Worm (Caenorhabditis elegans) whole organism, L3 larva: ENCODE data around the gene Y17G7B.17.

Experiments used
- R02D3.7 ChIP-seq: fragments of 150-350 bp; optimal IDR thresholded peaks from 2 replicates; lab custom pipeline; 2014; ENCODE audit warnings: missing biosample characterization, missing genetic modification characterization
- ZK546.5 ChIP-seq: sonication (generic microtip); optimal IDR thresholded peaks from 2 replicates; lab custom pipeline; 2017; ENCODE audit warnings: missing biosample characterization, missing genetic modification characterization
- aly-2 ChIP-seq: fragments of 150-350 bp; optimal IDR thresholded peaks from 2 replicates; lab custom pipeline; 2014; ENCODE audit warnings: missing biosample characterization, missing genetic modification characterization
- ama-1 ChIP-seq: fragments of 150-350 bp; optimal IDR thresholded peaks from 2 replicates; lab custom pipeline; 2018
- ceh-16 ChIP-seq: sonication (generic microtip); optimal IDR thresholded peaks from 2 replicates; lab custom pipeline; 2017; ENCODE audit warnings: missing biosample characterization, missing genetic modification characterization
- ceh-28 ChIP-seq: fragments of 150-350 bp; optimal IDR thresholded peaks from 2 replicates; lab custom pipeline; 2014; ENCODE audit warnings: missing biosample characterization, missing genetic modification reagents, missing genetic modification characterization
- ceh-82 ChIP-seq: fragments of 150-350 bp; optimal IDR thresholded peaks from 2 replicates; lab custom pipeline; 2014; ENCODE audit warnings: missing biosample characterization, missing genetic modification characterization
- ceh-9 ChIP-seq: sonication (generic microtip); optimal IDR thresholded peaks from 2 replicates; lab custom pipeline; 2018; ENCODE audit warnings: missing biosample characterization, missing genetic modification characterization
- daf-12 ChIP-seq: fragments of 150-350 bp; optimal IDR thresholded peaks from 2 replicates; lab custom pipeline; 2014; ENCODE audit warnings: missing biosample characterization, missing genetic modification reagents, missing genetic modification characterization
- egl-27 ChIP-seq: sonication (generic microtip); optimal IDR thresholded peaks from 4 replicates; lab custom pipeline; 2017; ENCODE audit warnings: missing biosample characterization, missing genetic modification reagents, missing genetic modification characterization
- egl-5 ChIP-seq: fragments of 150-350 bp; optimal IDR thresholded peaks from 2 replicates; lab custom pipeline; 2017; ENCODE audit warnings: missing biosample characterization, missing genetic modification reagents, missing genetic modification characterization, inconsistent platforms
- elt-2 ChIP-seq: sonication (generic microtip); optimal IDR thresholded peaks from 2 replicates; lab custom pipeline; 2016; ENCODE audit warnings: missing genetic modification reagents, mild to moderate bottlenecking, missing genetic modification characterization, missing compliant biosample characterization
- elt-3 ChIP-seq, 3 experiments: fragments of 150-350 bp in 1 of 3; sonication (generic microtip) in 2 of 3; optimal IDR thresholded peaks; 2 replicates in 2 of 3; 4 replicates in 1 of 3; lab custom pipeline; 2014 to 2017; ENCODE audit warnings: missing biosample characterization in 3 of 3, missing genetic modification characterization in 3 of 3
- eor-1 ChIP-seq, 2 experiments: fragments of 150-350 bp; optimal IDR thresholded peaks; 2 replicates each; lab custom pipeline; 2014 to 2018; ENCODE audit warnings: missing biosample characterization in 2 of 2, missing genetic modification characterization in 2 of 2
- fkh-10 ChIP-seq: sonication (generic microtip); optimal IDR thresholded peaks from 2 replicates; lab custom pipeline; 2017; ENCODE audit warnings: missing biosample characterization, missing genetic modification reagents, missing genetic modification characterization
- fkh-2 ChIP-seq: fragments of 150-350 bp; optimal IDR thresholded peaks from 2 replicates; lab custom pipeline; 2014; ENCODE audit warnings: missing biosample characterization, missing genetic modification reagents, missing genetic modification characterization
- fos-1 ChIP-seq: fragments of 150-350 bp; optimal IDR thresholded peaks from 2 replicates; lab custom pipeline; 2014; ENCODE audit warnings: missing biosample characterization, missing genetic modification characterization
- hmg-11 ChIP-seq: sonication (generic microtip); optimal IDR thresholded peaks from 2 replicates; lab custom pipeline; 2016; ENCODE audit warnings: missing genetic modification characterization, missing compliant biosample characterization
- jun-1 ChIP-seq: fragments of 150-350 bp; optimal IDR thresholded peaks from 2 replicates; lab custom pipeline; 2014; ENCODE audit warnings: missing biosample characterization, missing genetic modification reagents, missing genetic modification characterization
- lin-15B ChIP-seq: fragments of 150-350 bp; optimal IDR thresholded peaks from 2 replicates; lab custom pipeline; 2014; ENCODE audit warnings: missing biosample characterization, missing genetic modification characterization
- lin-39 ChIP-seq: fragments of 150-350 bp; optimal IDR thresholded peaks from 2 replicates; lab custom pipeline; 2018; ENCODE audit warnings: missing biosample characterization, missing genetic modification reagents, missing genetic modification characterization
- mdl-1 ChIP-seq: fragments of 150-350 bp; optimal IDR thresholded peaks from 2 replicates; lab custom pipeline; 2014; ENCODE audit warnings: missing biosample characterization, missing genetic modification characterization
- mml-1 ChIP-seq: fragments of 150-350 bp; sonication (generic microtip); optimal IDR thresholded peaks from 3 replicates; lab custom pipeline; 2014; ENCODE audit warnings: missing biosample characterization, missing genetic modification characterization
- nfya-1 ChIP-seq: sonication (generic microtip); optimal IDR thresholded peaks from 2 replicates; lab custom pipeline; 2017; ENCODE audit warnings: missing genetic modification characterization, mild to moderate bottlenecking, missing compliant biosample characterization, antibody characterized with exemption, moderate library complexity; ENCODE audit not compliant: insufficient read depth
- nhr-12 ChIP-seq: fragments of 150-350 bp; optimal IDR thresholded peaks from 2 replicates; lab custom pipeline; 2014; ENCODE audit warnings: missing biosample characterization, missing genetic modification characterization
- nhr-237 ChIP-seq: fragments of 150-350 bp; optimal IDR thresholded peaks from 2 replicates; lab custom pipeline; 2014; ENCODE audit warnings: missing biosample characterization, missing genetic modification characterization
- nhr-25 ChIP-seq: sonication (generic microtip); optimal IDR thresholded peaks from 2 replicates; lab custom pipeline; 2017; ENCODE audit warnings: missing biosample characterization, missing genetic modification characterization
- nhr-43 ChIP-seq: sonication (generic microtip); optimal IDR thresholded peaks from 2 replicates; lab custom pipeline; 2016; ENCODE audit warnings: mild to moderate bottlenecking, missing genetic modification characterization, missing compliant biosample characterization; ENCODE audit not compliant: poor library complexity, severe bottlenecking
- nhr-67 ChIP-seq: fragments of 150-350 bp; optimal IDR thresholded peaks from 2 replicates; lab custom pipeline; 2014; ENCODE audit warnings: missing biosample characterization, missing genetic modification characterization
- pha-4 ChIP-seq: fragments of 150-350 bp; optimal IDR thresholded peaks from 2 replicates; lab custom pipeline; 2014; ENCODE audit warnings: missing biosample characterization, missing genetic modification reagents, missing genetic modification characterization
- pqm-1 ChIP-seq: fragments of 150-350 bp; optimal IDR thresholded peaks from 2 replicates; lab custom pipeline; 2017; ENCODE audit warnings: missing biosample characterization, missing genetic modification characterization, inconsistent platforms
- skn-1 ChIP-seq: fragments of 150-350 bp; optimal IDR thresholded peaks from 2 replicates; lab custom pipeline; 2014; ENCODE audit warnings: missing biosample characterization, missing genetic modification characterization
- unc-62 ChIP-seq: fragments of 150-350 bp; sonication (generic microtip); optimal IDR thresholded peaks from 4 replicates; lab custom pipeline; 2014; ENCODE audit warnings: missing biosample characterization, missing genetic modification reagents, missing genetic modification characterization
- zag-1 ChIP-seq: fragments of 150-350 bp; optimal IDR thresholded peaks from 2 replicates; lab custom pipeline; 2014; ENCODE audit warnings: missing biosample characterization, missing genetic modification characterization
- ztf-11 ChIP-seq: fragments of 150-350 bp; optimal IDR thresholded peaks from 2 replicates; lab custom pipeline; 2014; ENCODE audit warnings: missing biosample characterization, missing genetic modification characterization
- ztf-4 ChIP-seq: fragments of 150-350 bp; optimal IDR thresholded peaks from 2 replicates; lab custom pipeline; 2014; ENCODE audit warnings: missing biosample characterization, missing genetic modification characterization

The Y17G7B.17 gene

DNA sequence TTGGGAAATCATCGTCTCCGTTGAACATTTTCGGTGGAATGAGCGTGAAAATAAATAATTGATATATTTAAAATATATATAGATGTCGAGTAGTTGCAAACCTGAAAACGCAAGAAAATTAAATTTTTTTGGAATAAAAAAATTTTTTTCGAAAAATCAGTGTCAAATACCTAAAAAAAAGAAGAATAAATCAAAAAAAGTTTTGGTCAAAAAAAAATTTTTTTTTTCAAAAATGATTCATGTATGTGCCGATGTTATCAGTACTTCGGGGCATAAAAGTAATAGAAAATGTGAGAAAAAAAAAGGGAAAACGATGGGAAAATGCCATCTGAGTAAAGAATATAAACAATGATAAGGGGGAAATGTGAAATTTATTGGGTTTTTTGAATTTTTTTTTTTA is at the start of gene Y17G7B.17:
Y17G7B.17 (minus strand) TSS at position 101 of the 400 bp plus-strand sequence.
- TF ChIP-seq lin-39 (no peak), hmg-11 (tag; lab: Kevin White, UChicago) (peak; percentile 18), egl-5 (tag; lab: Kevin White, UChicago) (no peak), pha-4 (tag; lab: Kevin White, UChicago) (peak; percentile 1), egl-27 (no peak), elt-2 (no peak)
- TF ChIP-seq, all 47 proteins: peak for 2

DNA sequence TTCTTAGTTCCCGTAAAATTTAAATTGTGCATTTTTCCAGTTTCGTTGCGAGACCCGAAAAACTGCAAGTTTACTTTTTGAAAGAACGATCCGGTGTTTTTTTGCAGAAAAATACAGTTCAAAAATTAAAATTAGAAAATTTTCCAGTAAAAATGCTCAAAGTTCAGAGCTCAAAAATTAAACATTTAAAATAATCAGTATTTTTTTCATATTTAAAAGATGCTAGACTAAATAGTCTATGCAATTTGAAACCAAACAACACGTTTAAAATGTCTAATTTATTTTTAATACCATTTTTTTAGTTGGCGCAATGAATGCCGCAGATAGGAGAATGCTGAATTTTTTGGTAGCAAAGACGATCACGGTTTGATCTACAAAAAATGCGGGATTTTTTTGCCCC is 47.5 kb upstream of the Y17G7B.17 start, which contains the start of gene Y57A10A.2:
Y57A10A.2 (plus strand) TSS at position 301 of the 400 bp plus-strand sequence.
- TF ChIP-seq daf-12 (tag; lab: Kevin White, UChicago): no peak
- no peak for TF ChIP-seq egl-5 (tag; lab: Kevin White, UChicago)
- no peak for TF ChIP-seq pha-4 (tag; lab: Kevin White, UChicago)
- TF ChIP-seq ama-1 (lab: Kevin White, UChicago): no peak
- TF ChIP-seq ZK546.5: no peak
- TF ChIP-seq fkh-2 (tag; lab: Kevin White, UChicago): no peak
- TF ChIP-seq pqm-1 (tag; lab: Kevin White, UChicago): no peak
- no peak for TF ChIP-seq skn-1
- no peak for TF ChIP-seq nfya-1 (tag; lab: Kevin White, UChicago)
- no peak for TF ChIP-seq nhr-237 (tag; lab: Kevin White, UChicago)
- no peak for TF ChIP-seq nhr-67 (tag; lab: Kevin White, UChicago)
- TF ChIP-seq mml-1 (tag; lab: Kevin White, UChicago): no peak
- TF ChIP-seq nhr-25 (tag; lab: Kevin White, UChicago): no peak
- no peak for TF ChIP-seq lin-15B (tag; lab: Kevin White, UChicago)
- no peak for TF ChIP-seq aly-2 (tag; lab: Kevin White, UChicago)
- no peak for TF ChIP-seq hmg-11 (tag; lab: Kevin White, UChicago)
- no peak for TF ChIP-seq eor-1 (tag; optimal IDR thresholded peaks at IDR 0.05; lab: Kevin White, UChicago)
- TF ChIP-seq lin-39: no peak
- no peak for TF ChIP-seq nhr-12 (tag; lab: Kevin White, UChicago)
- no peak for TF ChIP-seq jun-1 (tag; lab: Kevin White, UChicago)
- TF ChIP-seq, all 47 proteins: peak for 0

DNA sequence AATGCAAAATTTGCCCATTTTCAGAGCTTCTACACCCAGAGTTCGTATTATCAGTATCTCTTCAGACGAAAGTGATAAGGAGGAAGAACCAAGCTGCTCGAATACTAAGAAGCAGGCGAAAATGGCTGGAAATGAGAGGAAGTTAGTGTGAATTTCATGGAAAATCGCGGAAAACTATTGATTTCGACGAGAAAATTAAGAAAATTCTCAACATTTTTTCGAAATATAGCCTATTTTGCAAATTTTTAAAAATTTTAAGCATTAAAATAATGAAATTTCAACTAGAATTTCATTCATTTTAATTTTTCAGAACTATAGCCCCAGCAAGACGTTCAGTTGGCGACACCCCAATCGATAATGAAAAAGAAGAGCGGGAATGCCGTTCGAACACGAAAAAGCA is 43.8 kb upstream of the Y17G7B.17 start:
- TF ChIP-seq mdl-1 (no peak), R02D3.7 (tag; lab: Kevin White, UChicago) (no peak), nhr-67 (tag; lab: Kevin White, UChicago) (no peak), skn-1 (no peak), elt-2 (no peak), unc-62 (GFP tag; lab: Kevin White, UChicago) (no peak), zag-1 (no peak), hmg-11 (tag; lab: Kevin White, UChicago) (no peak), fkh-10 (GFP tag; lab: Kevin White, UChicago) (no peak), fkh-2 (tag; lab: Kevin White, UChicago) (no peak), ceh-9 (no peak), aly-2 (tag; lab: Kevin White, UChicago) (no peak), nhr-25 (tag; lab: Kevin White, UChicago) (no peak), eor-1 (tag; optimal IDR thresholded peaks at IDR 0.05; lab: Kevin White, UChicago) (no peak), ztf-4 (tag; lab: Kevin White, UChicago) (no peak), egl-27 (no peak)

DNA sequence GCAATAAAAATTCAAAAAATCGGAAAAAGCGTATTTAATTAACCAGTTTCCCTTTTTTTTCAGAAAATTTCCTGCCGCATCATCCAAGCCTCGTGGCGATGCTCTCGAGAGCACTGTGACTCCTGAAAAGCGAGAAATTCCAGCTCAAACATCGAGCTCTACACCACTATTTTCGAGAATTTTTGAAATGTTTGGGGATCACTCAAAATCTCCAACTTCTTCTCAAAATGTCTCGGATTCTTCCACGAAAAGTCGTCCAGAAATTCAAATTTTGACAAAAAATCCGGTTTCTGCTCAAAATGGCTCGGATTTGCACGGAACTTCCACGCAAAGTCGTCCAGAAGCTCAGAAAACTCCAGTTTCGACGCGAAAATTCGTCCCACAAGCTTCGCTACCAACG is 38.2 kb upstream of the Y17G7B.17 start:
- TF ChIP-seq fkh-10 (GFP tag; lab: Kevin White, UChicago) (no peak), pha-4 (tag; lab: Kevin White, UChicago) (no peak), ceh-82 (tag; lab: Kevin White, UChicago) (no peak), jun-1 (tag; lab: Kevin White, UChicago) (no peak)
- TF ChIP-seq, all 47 proteins: peak for 0

DNA sequence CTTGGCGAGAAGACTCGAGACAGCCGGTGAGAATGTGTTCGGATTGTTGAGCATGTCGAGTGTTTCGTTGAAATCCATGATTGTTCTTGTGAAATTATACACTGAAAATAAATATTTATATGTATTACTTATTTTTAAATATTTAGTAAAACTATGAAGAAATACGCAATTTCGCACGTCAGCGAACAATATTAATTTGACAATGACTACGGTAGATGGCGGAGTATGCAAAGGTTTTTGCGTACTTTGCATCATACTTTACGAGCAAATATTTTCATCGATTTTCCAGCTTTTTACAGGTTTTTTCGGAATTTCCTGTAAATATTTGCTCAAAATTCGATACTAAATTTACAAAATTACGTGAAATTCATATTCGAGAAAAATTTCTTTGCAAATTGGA is 31.1 kb upstream of the Y17G7B.17 start, which contains the start of gene set-24:
set-24 (minus strand) TSS at position 101 of the 400 bp plus-strand sequence.
- TF ChIP-seq nhr-25 (tag; lab: Kevin White, UChicago) (no peak), nhr-43 (no peak), lin-39 (no peak), elt-3 (tag; optimal IDR thresholded peaks at IDR 0.05; lab: Kevin White, UChicago) (no peak), nfya-1 (tag; lab: Kevin White, UChicago) (no peak), ceh-28 (no peak), ztf-11 (tag; lab: Kevin White, UChicago) (no peak), ceh-16 (tag; lab: Kevin White, UChicago) (no peak), aly-2 (tag; lab: Kevin White, UChicago) (no peak), ZK546.5 (no peak), fos-1 (tag; lab: Kevin White, UChicago) (no peak), hmg-11 (tag; lab: Kevin White, UChicago) (no peak), lin-15B (tag; lab: Kevin White, UChicago) (no peak)
